Worm (Caenorhabditis elegans): ENCODE measurements around the gene srd-66.

Gene srd-66

ce11 chrIII:1950236-1950635, 32.2 kb downstream of the srd-66 start, which contains the start of the genes polh-1 and rps-22 (continued):
- no peak for TF ChIP-seq nhr-23 (tag; optimal IDR thresholded peaks at IDR 0.05)
- peak; percentile 73 for TF ChIP-seq snpc-4 (tag; optimal IDR thresholded peaks at IDR 0.05)
- TF ChIP-seq egl-27 (tag; optimal IDR thresholded peaks at IDR 0.05): peak; percentile 11
- peak; percentile 98 for TF ChIP-seq gmeb-1 (tag; optimal IDR thresholded peaks at IDR 0.05)
- peak; percentile 81 for TF ChIP-seq F13H6.1 (tag; optimal IDR thresholded peaks at IDR 0.05)
- TF ChIP-seq nhr-129 (tag; optimal IDR thresholded peaks at IDR 0.05): peak; percentile 97
- TF ChIP-seq lin-13 (GFP tag; optimal IDR thresholded peaks at IDR 0.05): peak; percentile 97
- TF ChIP-seq dmd-4 (tag; optimal IDR thresholded peaks at IDR 0.05): no peak
- peak; percentile 42 for TF ChIP-seq nhr-237 (tag; optimal IDR thresholded peaks at IDR 0.05)

- TF ChIP-seq lin-39 (tag; optimal IDR thresholded peaks at IDR 0.05) (no peak), aly-2 (tag; optimal IDR thresholded peaks at IDR 0.05) (no peak)
Observed at ce11 chrIII:1949362-1949761, 33.1 kb downstream of the srd-66 start.

- TF ChIP-seq unc-55 (GFP tag; optimal IDR thresholded peaks at IDR 0.05) (no peak), nhr-10 (tag; optimal IDR thresholded peaks at IDR 0.05) (no peak), nhr-21 (tag; optimal IDR thresholded peaks at IDR 0.05) (no peak), lin-13 (GFP tag; optimal IDR thresholded peaks at IDR 0.05) (no peak), gmeb-1 (tag; optimal IDR thresholded peaks at IDR 0.05) (no peak), mab-5 (tag; optimal IDR thresholded peaks at IDR 0.05) (no peak), ceh-16 (tag; optimal IDR thresholded peaks at IDR 0.05) (no peak), nhr-77 (tag; optimal IDR thresholded peaks at IDR 0.05) (no peak), elt-1 (tag; optimal IDR thresholded peaks at IDR 0.05) (no peak), egl-27 (tag; optimal IDR thresholded peaks at IDR 0.05) (no peak), ztf-11 (tag; optimal IDR thresholded peaks at IDR 0.05) (no peak), R02D3.7 (tag; optimal IDR thresholded peaks at IDR 0.05) (no peak), aly-2 (tag; optimal IDR thresholded peaks at IDR 0.05) (no peak), ama-1 (optimal IDR thresholded peaks at IDR 0.05) (no peak)
Observed at ce11 chrIII:1947851-1948250, 34.6 kb downstream of the srd-66 start.

DNA sequence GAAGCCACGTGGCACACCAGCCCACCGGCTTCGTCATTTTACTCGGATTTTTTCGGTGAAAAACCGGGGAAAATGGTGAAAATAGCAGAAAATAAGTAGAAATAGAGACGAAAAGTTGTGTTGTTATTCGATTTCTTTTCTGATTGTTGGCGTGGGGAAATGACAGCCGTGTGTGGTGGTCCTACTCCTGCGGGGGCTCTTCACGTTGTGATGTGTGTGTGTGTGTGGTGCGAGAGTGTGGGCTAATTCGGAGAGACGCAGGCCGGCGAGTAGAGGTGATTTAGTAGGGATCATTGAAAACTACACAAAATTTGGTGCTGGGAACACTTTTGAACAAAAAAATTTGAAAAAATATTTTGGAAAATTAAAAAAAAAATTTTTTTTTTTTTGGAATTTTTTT, 39.0 kb downstream of the srd-66 start, which contains the start of gene F53A3.1:
Gene F53A3.1 (minus strand): TSS at position 150 of the 400 bp plus-strand sequence.
- TF ChIP-seq F13H6.1 (tag; optimal IDR thresholded peaks at IDR 0.05): no peak
- TF ChIP-seq elt-1 (tag; optimal IDR thresholded peaks at IDR 0.05): no peak
- TF ChIP-seq gmeb-1 (tag; optimal IDR thresholded peaks at IDR 0.05): no peak
- no peak for TF ChIP-seq nhr-77 (tag; optimal IDR thresholded peaks at IDR 0.05)
- no peak for TF ChIP-seq unc-55 (GFP tag; optimal IDR thresholded peaks at IDR 0.05)
- TF ChIP-seq unc-62 (GFP tag; optimal IDR thresholded peaks at IDR 0.05): no peak
- TF ChIP-seq aly-2 (tag; optimal IDR thresholded peaks at IDR 0.05): no peak
- no peak for TF ChIP-seq mab-5 (tag; optimal IDR thresholded peaks at IDR 0.05)
- no peak for TF ChIP-seq snpc-4 (tag; optimal IDR thresholded peaks at IDR 0.05)
- no peak for TF ChIP-seq nhr-129 (tag; optimal IDR thresholded peaks at IDR 0.05)
- no peak for TF ChIP-seq ztf-4 (tag; optimal IDR thresholded peaks at IDR 0.05)
- no peak for TF ChIP-seq mdl-1 (tag; optimal IDR thresholded peaks at IDR 0.05)

ce11 chrIII:1939625-1939988, 42.8 kb downstream of the srd-66 start:
- no peak for TF ChIP-seq zag-1 (tag; optimal IDR thresholded peaks at IDR 0.05)
- no peak for TF ChIP-seq mab-5 (tag; optimal IDR thresholded peaks at IDR 0.05)
- no peak for TF ChIP-seq dmd-4 (tag; optimal IDR thresholded peaks at IDR 0.05)
- TF ChIP-seq lsy-2 (tag; optimal IDR thresholded peaks at IDR 0.05): peak in 1 of 2 experiments; percentile 47

DNA sequence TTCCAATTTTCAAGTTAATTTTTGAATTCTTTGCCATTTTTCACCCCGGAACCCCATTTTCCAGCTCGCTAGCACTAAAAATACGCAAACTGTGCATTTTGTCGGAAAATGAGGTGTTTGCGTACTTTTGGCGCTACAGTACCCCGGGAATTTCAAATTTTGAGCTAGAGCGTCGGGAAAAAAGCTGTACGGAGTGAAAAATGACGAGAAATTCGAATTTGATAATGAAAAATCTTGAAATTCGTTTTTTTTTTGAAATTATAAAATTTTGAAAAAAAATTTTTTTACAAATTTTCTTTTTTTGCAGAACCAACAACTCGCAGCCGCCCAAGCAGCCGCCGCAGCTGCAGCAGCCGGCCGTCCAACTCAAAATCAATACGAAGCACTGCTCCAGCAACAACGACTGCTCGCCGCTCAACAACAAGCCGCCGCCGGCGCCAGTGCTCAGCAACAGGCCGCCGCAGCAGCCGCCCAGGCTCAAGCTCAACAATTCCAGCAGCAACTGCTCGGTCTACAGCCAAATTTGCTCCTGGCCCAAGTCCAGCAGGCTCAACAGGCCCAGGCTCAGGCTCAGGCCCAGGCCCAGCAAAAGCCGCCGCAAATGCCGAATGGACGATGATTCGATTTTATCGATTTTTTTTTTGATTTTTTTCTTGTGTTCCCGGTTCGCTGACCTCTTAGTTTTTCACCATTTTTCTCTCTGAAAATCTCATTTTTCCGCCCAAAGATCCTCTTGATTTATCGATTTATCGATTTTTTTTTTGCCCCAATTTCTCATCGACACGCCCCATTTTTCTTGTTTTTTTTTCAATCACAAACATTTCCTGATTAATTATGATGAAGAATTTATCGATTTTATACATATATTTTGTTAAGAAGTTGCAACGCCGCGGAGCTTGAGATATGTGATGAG, 43.5 kb downstream of the srd-66 start:
- no peak for TF ChIP-seq dmd-4 (tag; optimal IDR thresholded peaks at IDR 0.05)
- TF ChIP-seq F13H6.1 (tag; optimal IDR thresholded peaks at IDR 0.05): no peak
- no peak for TF ChIP-seq mbf-1 (tag; optimal IDR thresholded peaks at IDR 0.05)
- TF ChIP-seq ceh-82 (tag; optimal IDR thresholded peaks at IDR 0.05): no peak
- TF ChIP-seq mab-5 (tag; optimal IDR thresholded peaks at IDR 0.05): no peak
- TF ChIP-seq snpc-4 (tag; optimal IDR thresholded peaks at IDR 0.05): no peak
- TF ChIP-seq nhr-10 (tag; optimal IDR thresholded peaks at IDR 0.05): no peak
- peak; percentile 48 for TF ChIP-seq lin-13 (GFP tag; optimal IDR thresholded peaks at IDR 0.05)
- no peak for TF ChIP-seq skn-1 (tag; optimal IDR thresholded peaks at IDR 0.05)
- TF ChIP-seq lsy-2 (tag; optimal IDR thresholded peaks at IDR 0.05): peak; percentile 7 to 65
- TF ChIP-seq egl-27 (tag; optimal IDR thresholded peaks at IDR 0.05): no peak
- TF ChIP-seq mdl-1 (tag; optimal IDR thresholded peaks at IDR 0.05): no peak
- TF ChIP-seq nhr-21 (tag; optimal IDR thresholded peaks at IDR 0.05): no peak
- TF ChIP-seq nhr-237 (tag; optimal IDR thresholded peaks at IDR 0.05): no peak
- TF ChIP-seq nhr-77 (tag; optimal IDR thresholded peaks at IDR 0.05): no peak
